Worm (Caenorhabditis elegans) whole organism, late embryonic: Measurements from ENCODE around the gene abt-1.

Experiments used
- C08G9.2 ChIP-seq: sonication (generic microtip); optimal IDR thresholded peaks from 2 replicates; lab custom pipeline; 2016; ENCODE audit warnings: mild to moderate bottlenecking, missing genetic modification characterization, moderate library complexity, missing compliant biosample characterization
- K09A11.1 ChIP-seq: sonication (generic microtip); optimal IDR thresholded peaks from 2 replicates; lab custom pipeline; 2017; ENCODE audit warnings: antibody characterized with exemption, mild to moderate bottlenecking, missing genetic modification characterization, missing compliant biosample characterization; ENCODE audit not compliant: insufficient read depth
- T23F11.4 ChIP-seq: fragments of 200-800 bp; sonication (Bioruptor generic); optimal IDR thresholded peaks from 2 replicates; lab custom pipeline; 2018; ENCODE audit warnings: mild to moderate bottlenecking, missing genetic modification characterization, missing compliant biosample characterization
- Y22D7AL.16 ChIP-seq: sonication (generic microtip); optimal IDR thresholded peaks from 2 replicates; lab custom pipeline; 2016; ENCODE audit warnings: missing genetic modification characterization, missing compliant biosample characterization
- ceh-14 ChIP-seq: sonication (generic microtip); optimal IDR thresholded peaks from 2 replicates; lab custom pipeline; 2016; ENCODE audit warnings: missing genotype, missing genetic modification characterization, missing compliant biosample characterization
- ceh-18 ChIP-seq: sonication (generic microtip); optimal IDR thresholded peaks from 2 replicates; lab custom pipeline; 2016; ENCODE audit warnings: missing genetic modification characterization, missing compliant biosample characterization
- ceh-48 ChIP-seq: sonication (generic microtip); optimal IDR thresholded peaks from 2 replicates; lab custom pipeline; 2016; ENCODE audit warnings: missing genetic modification characterization, inconsistent platforms, missing compliant biosample characterization
- ceh-6 ChIP-seq: fragments of 200-800 bp; sonication (Bioruptor generic); optimal IDR thresholded peaks from 2 replicates; lab custom pipeline; 2018; ENCODE audit warnings: mild to moderate bottlenecking, missing genetic modification characterization, missing compliant biosample characterization
- ceh-9 ChIP-seq: sonication (generic microtip); optimal IDR thresholded peaks from 2 replicates; lab custom pipeline; 2016; ENCODE audit warnings: mild to moderate bottlenecking, missing genetic modification characterization, inconsistent platforms, missing compliant biosample characterization
- elt-2 ChIP-seq: sonication (generic microtip); optimal IDR thresholded peaks from 2 replicates; lab custom pipeline; 2016; ENCODE audit warnings: missing genetic modification reagents, missing genetic modification characterization, missing compliant biosample characterization
- eyg-1 ChIP-seq: sonication (generic microtip); optimal IDR thresholded peaks from 2 replicates; lab custom pipeline; 2016; ENCODE audit warnings: missing genotype, missing genetic modification characterization, missing compliant biosample characterization
- fkh-10 ChIP-seq: fragments of 150-350 bp; optimal IDR thresholded peaks from 2 replicates; lab custom pipeline; 2014; ENCODE audit warnings: missing biosample characterization, missing genetic modification reagents, missing genetic modification characterization
- fkh-6 ChIP-seq: sonication (generic microtip); optimal IDR thresholded peaks from 2 replicates; lab custom pipeline; 2016; ENCODE audit warnings: missing genetic modification characterization, missing compliant biosample characterization
- hlh-15 ChIP-seq: sonication (generic microtip); optimal IDR thresholded peaks from 2 replicates; lab custom pipeline; 2016; ENCODE audit warnings: missing genetic modification characterization, missing compliant biosample characterization
- hlh-30 ChIP-seq: sonication (generic microtip); optimal IDR thresholded peaks from 2 replicates; lab custom pipeline; 2017; ENCODE audit warnings: antibody characterized with exemption, missing genetic modification characterization, missing compliant biosample characterization; ENCODE audit not compliant: insufficient read depth
- hlh-8 ChIP-seq: sonication (generic microtip); optimal IDR thresholded peaks from 2 replicates; lab custom pipeline; 2016; ENCODE audit warnings: missing genotype, missing genetic modification characterization, missing compliant biosample characterization
- lim-6 ChIP-seq: sonication (generic microtip); optimal IDR thresholded peaks from 2 replicates; lab custom pipeline; 2016; ENCODE audit warnings: missing genetic modification characterization, missing compliant biosample characterization
- nhr-11 ChIP-seq: fragments of 150-350 bp; optimal IDR thresholded peaks from 2 replicates; lab custom pipeline; 2014; ENCODE audit warnings: missing biosample characterization, missing genetic modification characterization
- odd-2 ChIP-seq: sonication (generic microtip); optimal IDR thresholded peaks from 2 replicates; lab custom pipeline; 2017; ENCODE audit warnings: antibody characterized with exemption, mild to moderate bottlenecking, missing genetic modification characterization, missing compliant biosample characterization
- pat-9 ChIP-seq: fragments of 200-800 bp; sonication (Bioruptor generic); optimal IDR thresholded peaks from 2 replicates; lab custom pipeline; 2018; ENCODE audit warnings: mild to moderate bottlenecking, missing genetic modification characterization, moderate library complexity, missing compliant biosample characterization
- pax-1 ChIP-seq: fragments of 150-350 bp; optimal IDR thresholded peaks from 2 replicates; lab custom pipeline; 2014; ENCODE audit warnings: missing biosample characterization, missing genetic modification characterization
- pha-2 ChIP-seq: sonication (generic microtip); optimal IDR thresholded peaks from 2 replicates; lab custom pipeline; 2017; ENCODE audit warnings: mild to moderate bottlenecking, missing genetic modification characterization, missing compliant biosample characterization
- pqm-1 ChIP-seq: sonication (generic microtip); optimal IDR thresholded peaks from 2 replicates; lab custom pipeline; 2016; ENCODE audit warnings: missing genetic modification characterization, missing compliant biosample characterization
- ref-2 ChIP-seq: sonication (generic microtip); optimal IDR thresholded peaks from 2 replicates; lab custom pipeline; 2016; ENCODE audit warnings: missing genetic modification characterization, missing compliant biosample characterization
- rnt-1 ChIP-seq: sonication (generic microtip); optimal IDR thresholded peaks from 2 replicates; lab custom pipeline; 2016; ENCODE audit warnings: missing genetic modification characterization, missing compliant biosample characterization
- sdc-2 ChIP-seq: sonication (generic microtip); optimal IDR thresholded peaks from 2 replicates; lab custom pipeline; 2016; ENCODE audit warnings: missing genotype, missing genetic modification characterization, missing compliant biosample characterization
- sox-4 ChIP-seq: sonication (generic microtip); optimal IDR thresholded peaks from 2 replicates; lab custom pipeline; 2017; ENCODE audit warnings: mild to moderate bottlenecking, missing genetic modification characterization, inconsistent platforms, missing compliant biosample characterization
- unc-3 ChIP-seq, 2 experiments: fragments of 200-800 bp in 1 of 2; sonication (Bioruptor generic) in 1 of 2; sonication (generic microtip) in 1 of 2; conservative IDR thresholded peaks in 1 of 2; optimal IDR thresholded peaks in 1 of 2; 2 replicates each; pipeline versions ENCODE4 v1.3.6 to Lab custom; 2016 to 2022; ENCODE audit warnings: missing compliant biosample characterization in 2 of 2, missing genetic modification characterization in 2 of 2, missing genetic modification reagents in 1 of 2
- unc-42 ChIP-seq: sonication (generic microtip); optimal IDR thresholded peaks from 2 replicates; lab custom pipeline; 2016; ENCODE audit warnings: missing genotype, missing genetic modification characterization, missing compliant biosample characterization
- unc-55 ChIP-seq: sonication (generic microtip); optimal IDR thresholded peaks from 2 replicates; lab custom pipeline; 2017; ENCODE audit warnings: missing biosample characterization, missing genetic modification reagents, missing genetic modification characterization
- ztf-16 ChIP-seq: sonication (generic microtip); optimal IDR thresholded peaks from 2 replicates; lab custom pipeline; 2017; ENCODE audit warnings: missing genetic modification characterization, missing compliant biosample characterization

Gene abt-1

ce11 chrIV:10241659-10242058 is 26.9 kb upstream of the abt-1 start, which contains the start of gene lipl-7:
Gene lipl-7, minus strand, starts transcription at chrIV:10241823.
- TF ChIP-seq ceh-9 (tag; lab: Kevin White, UChicago) (no peak), eyg-1 (tag; lab: Kevin White, UChicago) (no peak), unc-3 (GFP tag; conservative IDR thresholded peaks at IDR 0.05; lab: Robert Waterston, UW) (no peak), unc-3 (tag; optimal IDR thresholded peaks at IDR 0.05; lab: Kevin White, UChicago) (no peak), Y22D7AL.16 (tag; lab: Kevin White, UChicago) (no peak), ceh-48 (tag; lab: Kevin White, UChicago) (no peak), ceh-14 (tag; lab: Kevin White, UChicago) (no peak)
- TF ChIP-seq, all 69 proteins: peak for 0

ce11 chrIV:10239045-10239444 is 24.3 kb upstream of the abt-1 start, which contains the start of gene ech-8:
Gene ech-8, minus strand, starts transcription at chrIV:10239176.
- TF ChIP-seq elt-2 (tag; lab: Kevin White, UChicago) (peak; percentile 44), T23F11.4 (no peak)

- TF ChIP-seq rnt-1 (tag; lab: Kevin White, UChicago) (no peak), C08G9.2 (tag; lab: Kevin White, UChicago) (no peak), ref-2 (no peak), unc-55 (no peak)
Observed at ce11 chrIV:10236106-10236505, 21.4 kb upstream of the abt-1 start.

- no peak for TF ChIP-seq hlh-15 (tag; lab: Kevin White, UChicago)
- TF ChIP-seq hlh-30 = no peak
- TF ChIP-seq nhr-11 = no peak
- TF ChIP-seq pat-9 (tag; lab: Kevin White, UChicago) = no peak
- no peak for TF ChIP-seq fkh-6
- no peak for TF ChIP-seq T23F11.4
- TF ChIP-seq odd-2 (tag; lab: Kevin White, UChicago) = no peak
- TF ChIP-seq K09A11.1 (tag; lab: Kevin White, UChicago) = no peak
- TF ChIP-seq pax-1 (tag; lab: Kevin White, UChicago) = no peak
- no peak for TF ChIP-seq unc-3 (GFP tag; conservative IDR thresholded peaks at IDR 0.05; lab: Robert Waterston, UW)
- TF ChIP-seq unc-3 (tag; optimal IDR thresholded peaks at IDR 0.05; lab: Kevin White, UChicago) = no peak
- no peak for TF ChIP-seq ceh-6 (GFP tag; lab: Kevin White, UChicago)
- no peak for TF ChIP-seq unc-42 (tag; lab: Kevin White, UChicago)
- TF ChIP-seq unc-55 = no peak
- no peak for TF ChIP-seq lim-6 (tag; lab: Kevin White, UChicago)
Observed at ce11 chrIV:10235279-10235829, 20.6 kb upstream of the abt-1 start, which contains the start of gene ech-9. Gene ech-9, minus strand, starts transcription at chrIV:10235329.

ce11 chrIV:10232456-10232855 is 17.7 kb upstream of the abt-1 start, which contains the start of gene F01G10.4:
Gene F01G10.4, minus strand, starts transcription at chrIV:10232556.
- TF ChIP-seq sdc-2 (tag; lab: Kevin White, UChicago) (no peak), hlh-30 (no peak), sox-4 (tag; lab: Kevin White, UChicago) (no peak), pha-2 (tag; lab: Kevin White, UChicago) (no peak), fkh-6 (no peak), ztf-16 (no peak), odd-2 (tag; lab: Kevin White, UChicago) (no peak), unc-55 (no peak), fkh-10 (GFP tag; lab: Kevin White, UChicago) (no peak), Y22D7AL.16 (tag; lab: Kevin White, UChicago) (no peak), hlh-8 (no peak)

- no peak for TF ChIP-seq sdc-2 (tag; lab: Kevin White, UChicago)
- TF ChIP-seq ceh-18 (tag; lab: Kevin White, UChicago) = no peak
- no peak for TF ChIP-seq pqm-1 (tag; lab: Kevin White, UChicago)
- TF ChIP-seq unc-55 = no peak
Observed at ce11 chrIV:10230971-10231370, 16.3 kb upstream of the abt-1 start, which contains the start of gene F01G10.5. Gene F01G10.5, minus strand, starts transcription at chrIV:10231071.
